Worm (Caenorhabditis elegans): ENCODE data around the gene sra-8.

sra-8 gene

DNA sequence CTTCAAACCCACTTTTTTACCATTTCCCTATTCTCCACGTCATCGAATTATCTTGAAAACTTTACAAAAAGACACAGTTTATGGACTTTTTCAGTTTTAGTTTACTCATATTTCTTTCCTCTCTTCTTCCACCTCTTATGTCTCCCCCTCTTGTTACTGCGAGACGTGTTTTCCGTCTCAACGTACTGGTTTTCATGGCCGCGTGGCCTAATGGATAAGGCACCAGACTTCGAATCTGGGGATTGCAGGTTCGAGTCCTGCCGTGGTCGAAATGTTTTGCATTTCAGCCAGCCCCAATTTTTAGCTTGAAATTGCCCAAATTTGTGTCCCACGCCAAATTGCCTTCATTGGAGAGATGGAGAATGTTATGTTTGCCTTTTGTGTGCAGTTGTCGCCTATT lies 28.5 kb downstream of the sra-8 start (continued):
- TF ChIP-seq tra-1 (GFP tag; IDR thresholded peaks at IDR 0.05): peak; percentile 91
- TF ChIP-seq mxl-2 (GFP tag; conservative IDR thresholded peaks at IDR 0.05): peak; percentile 69; the same call in 1 of the 2 replicates
- peak; percentile 49; the same call in 1 of the 2 replicates for TF ChIP-seq zfp-3 (GFP tag; conservative IDR thresholded peaks at IDR 0.05)
- no peak for TF ChIP-seq snpc-4 (tag; optimal IDR thresholded peaks at IDR 0.05)
- TF ChIP-seq saeg-2 (GFP tag; IDR thresholded peaks at IDR 0.05): 0 out of 2 replicates have a peak, but pooled peaks have one; percentile 46
- TF ChIP-seq daf-19 (GFP tag; conservative IDR thresholded peaks at IDR 0.05): no peak
- peak; percentile 53 for TF ChIP-seq gei-8 (GFP tag; optimal IDR thresholded peaks at IDR 0.05)
- TF ChIP-seq ztf-11 (tag; optimal IDR thresholded peaks at IDR 0.05): no peak
- TF ChIP-seq nhr-48 (tag; optimal IDR thresholded peaks at IDR 0.05): peak; percentile 62
- no peak for TF ChIP-seq ceh-82 (tag; optimal IDR thresholded peaks at IDR 0.05)
- peak; percentile 83 for TF ChIP-seq lin-1 (GFP tag; IDR thresholded peaks at IDR 0.05)
- peak; percentile 69; the same call in 1 of the 2 replicates for TF ChIP-seq php-3 (GFP tag; IDR thresholded peaks at IDR 0.05)
- 0 out of 2 replicates have a peak, but pooled peaks have one; percentile 42 for TF ChIP-seq zip-11 (GFP tag; IDR thresholded peaks at IDR 0.05)
- 0 out of 2 replicates have a peak, but pooled peaks have one; percentile 46 for TF ChIP-seq ceh-44 (GFP tag; IDR thresholded peaks at IDR 0.05)
- peak; percentile 68; the same call in 1 of the 2 replicates for TF ChIP-seq mdt-29 (GFP tag; IDR thresholded peaks at IDR 0.05)
- no peak for TF ChIP-seq unc-62 (GFP tag; optimal IDR thresholded peaks at IDR 0.05 in 1 of 2)
- TF ChIP-seq unc-62 (tag; optimal IDR thresholded peaks at IDR 0.05): no peak
- TF ChIP-seq T26A8.4 (GFP tag; IDR thresholded peaks at IDR 0.05): peak; percentile 65; the same call in 1 of the 2 replicates
- no peak for TF ChIP-seq jun-1 (tag; optimal IDR thresholded peaks at IDR 0.05)
- TF ChIP-seq ceh-28 (tag; optimal IDR thresholded peaks at IDR 0.05): no peak
- no peak for TF ChIP-seq attf-4 (tag; optimal IDR thresholded peaks at IDR 0.05)
- peak; percentile 85 for TF ChIP-seq D1046.2 (GFP tag; IDR thresholded peaks at IDR 0.05)
- TF ChIP-seq lin-15B (tag; optimal IDR thresholded peaks at IDR 0.05): no peak
- TF ChIP-seq zag-1 (tag; optimal IDR thresholded peaks at IDR 0.05): no peak
- no peak for TF ChIP-seq lin-39 (tag; optimal IDR thresholded peaks at IDR 0.05)
- TF ChIP-seq nhr-102 (tag; optimal IDR thresholded peaks at IDR 0.05): peak; percentile 50
- TF ChIP-seq F10B5.3 (tag; optimal IDR thresholded peaks at IDR 0.05): no peak
- TF ChIP-seq pha-4 (GFP tag; IDR thresholded peaks at IDR 0.05): peak; percentile 88; the same call in 1 of the 2 replicates
- no peak for TF ChIP-seq pha-4 (tag; optimal IDR thresholded peaks at IDR 0.05)
- peak; percentile 82 for TF ChIP-seq hmg-1.1 (GFP tag; IDR thresholded peaks at IDR 0.05)
- no peak for TF ChIP-seq ceh-62 (tag; optimal IDR thresholded peaks at IDR 0.05)
- TF ChIP-seq nhr-42 (GFP tag; IDR thresholded peaks at IDR 0.05): no peak
- no peak for TF ChIP-seq ZK546.5 (tag; optimal IDR thresholded peaks at IDR 0.05)
- TF ChIP-seq daf-8 (GFP tag; IDR thresholded peaks at IDR 0.05): no peak
- peak; percentile 74 for TF ChIP-seq lin-38 (GFP tag; IDR thresholded peaks at IDR 0.05)
- TF ChIP-seq nhr-41 (GFP tag; IDR thresholded peaks at IDR 0.05): peak; percentile 82; the same call in 1 of the 2 replicates
- TF ChIP-seq daf-12 (tag; optimal IDR thresholded peaks at IDR 0.05): no peak
- TF ChIP-seq Y75B8A.6 (GFP tag; IDR thresholded peaks at IDR 0.05): peak; percentile 72; the same call in 1 of the 2 replicates
- peak; percentile 96 for TF ChIP-seq egl-43 (GFP tag; IDR thresholded peaks at IDR 0.05)
- TF ChIP-seq snpc-1.2 (GFP tag; IDR thresholded peaks at IDR 0.05): peak; percentile 73
- no peak for TF ChIP-seq cey-2 (tag; optimal IDR thresholded peaks at IDR 0.05; ENCODE audit: borderline replicate concordance, insufficient read depth)
- peak; percentile 70 for TF ChIP-seq spr-1 (tag; optimal IDR thresholded peaks at IDR 0.05)
- TF ChIP-seq lir-3 (tag; optimal IDR thresholded peaks at IDR 0.05): no peak
- TF ChIP-seq Y5F2A.4 (GFP tag; optimal IDR thresholded peaks at IDR 0.05): no peak
- peak; percentile 20 for TF ChIP-seq dpl-1 (GFP tag; optimal IDR thresholded peaks at IDR 0.05)
- no peak for TF ChIP-seq nhr-10 (tag; optimal IDR thresholded peaks at IDR 0.05)
- no peak for TF ChIP-seq zip-2 (tag; optimal IDR thresholded peaks at IDR 0.05)
- no peak for TF ChIP-seq F37D6.2 (tag; optimal IDR thresholded peaks at IDR 0.05)
- peak; percentile 67 for TF ChIP-seq dmd-6 (GFP tag; IDR thresholded peaks at IDR 0.05)
- TF ChIP-seq arid-1 (GFP tag; conservative IDR thresholded peaks at IDR 0.05): peak; percentile 84
- TF ChIP-seq hlh-11 (tag; optimal IDR thresholded peaks at IDR 0.05): peak; percentile 72
- no peak for TF ChIP-seq nhr-77 (tag; optimal IDR thresholded peaks at IDR 0.05)
